Worm (Caenorhabditis elegans) whole organism, L1 larva: Measurements from ENCODE around the gene Y17G7B.3.
A peak's percentile ranks its signal among the peaks of the same experiment; 100 is the strongest.

ENCODE experiments used
- C16A3.4 ChIP-seq: fragments of 150-350 bp; optimal IDR thresholded peaks from 2 replicates; lab custom pipeline; 2014; ENCODE audit warnings: missing biosample characterization, missing genetic modification characterization
- C34B4.2 ChIP-seq: sonication (generic microtip); optimal IDR thresholded peaks from 2 replicates; lab custom pipeline; 2017; ENCODE audit warnings: mild to moderate bottlenecking, missing genetic modification characterization, missing compliant biosample characterization
- F16B12.6 ChIP-seq: fragments of 150-350 bp; optimal IDR thresholded peaks from 2 replicates; lab custom pipeline; 2014; ENCODE audit warnings: missing biosample characterization, missing genetic modification characterization
- aha-1 ChIP-seq: fragments of 150-350 bp; optimal IDR thresholded peaks from 2 replicates; lab custom pipeline; 2014; ENCODE audit warnings: missing biosample characterization, missing genetic modification characterization
- aly-2 ChIP-seq: fragments of 150-350 bp; optimal IDR thresholded peaks from 2 replicates; lab custom pipeline; 2014; ENCODE audit warnings: missing biosample characterization, missing genetic modification characterization
- blmp-1 ChIP-seq: fragments of 150-350 bp; optimal IDR thresholded peaks from 2 replicates; lab custom pipeline; 2014; ENCODE audit warnings: missing biosample characterization, missing genetic modification characterization
- ceh-8 ChIP-seq: fragments of 200-800 bp; sonication (Bioruptor generic); optimal IDR thresholded peaks from 2 replicates; lab custom pipeline; 2018; ENCODE audit warnings: mild to moderate bottlenecking, missing genetic modification characterization, moderate library complexity, missing compliant biosample characterization
- ceh-88 ChIP-seq: fragments of 200-800 bp; sonication (Bioruptor generic); IDR thresholded peaks from 2 replicates; pipeline ENCODE4 v1.3.6; 2022; ENCODE audit warnings: missing genetic modification characterization, missing compliant biosample characterization
- ceh-90 ChIP-seq: sonication (generic microtip); optimal IDR thresholded peaks from 2 replicates; lab custom pipeline; 2016; ENCODE audit warnings: missing genetic modification characterization, missing compliant biosample characterization
- dsc-1 ChIP-seq: sonication (generic microtip); optimal IDR thresholded peaks from 2 replicates; lab custom pipeline; 2016; ENCODE audit warnings: mild to moderate bottlenecking, missing genetic modification characterization, missing compliant biosample characterization
- efl-1 ChIP-seq, 4 experiments: fragments of 150-350 bp; optimal IDR thresholded peaks in 3 of 4; peaks in 1 of 4; 1 replicate in 1 of 4; 2 replicates in 3 of 4; lab custom pipeline; 2014; ENCODE audit warnings: missing biosample characterization in 2 of 4, missing genetic modification characterization in 2 of 4, missing genetic modification reagents in 2 of 4
- egl-27 ChIP-seq, 2 experiments: fragments of 150-350 bp in 1 of 2; sonication (generic microtip); optimal IDR thresholded peaks; 3 replicates each; lab custom pipeline; 2017 to 2018; ENCODE audit warnings: missing biosample characterization in 2 of 2, missing genetic modification characterization in 2 of 2, missing genetic modification reagents in 2 of 2
- elt-2 ChIP-seq: sonication (generic microtip); optimal IDR thresholded peaks from 2 replicates; lab custom pipeline; 2016; ENCODE audit warnings: missing genetic modification characterization, mild to moderate bottlenecking, inconsistent platforms, missing compliant biosample characterization, missing genetic modification reagents
- elt-3 ChIP-seq, 6 experiments: fragments of 150-350 bp in 1 of 6; sonication (generic microtip); optimal IDR thresholded peaks; 2 replicates each; lab custom pipeline; 2017 to 2018; ENCODE audit warnings: missing biosample characterization in 6 of 6, missing genetic modification characterization in 6 of 6, inconsistent platforms in 1 of 6
- ets-5 ChIP-seq: fragments of 200-800 bp; sonication (Bioruptor generic); IDR thresholded peaks from 2 replicates; pipeline ENCODE4 v1.3.6; 2022; ENCODE audit warnings: missing genetic modification characterization, missing compliant biosample characterization
- fkh-10 ChIP-seq: sonication (generic microtip); optimal IDR thresholded peaks from 2 replicates; lab custom pipeline; 2017; ENCODE audit warnings: missing biosample characterization, missing genetic modification reagents, missing genetic modification characterization
- fkh-8 ChIP-seq: sonication (generic microtip); optimal IDR thresholded peaks from 2 replicates; lab custom pipeline; 2016; ENCODE audit warnings: mild to moderate bottlenecking, missing genetic modification characterization, missing compliant biosample characterization
- fos-1 ChIP-seq: fragments of 150-350 bp; optimal IDR thresholded peaks from 2 replicates; lab custom pipeline; 2014; ENCODE audit warnings: missing biosample characterization, missing genetic modification characterization
- grh-1 ChIP-seq: fragments of 200-800 bp; sonication (Bioruptor generic); IDR thresholded peaks from 2 replicates; pipeline ENCODE4 v1.3.6; 2022; ENCODE audit warnings: missing genetic modification reagents, missing genetic modification characterization, missing compliant biosample characterization
- hlh-4 ChIP-seq: sonication (generic microtip); optimal IDR thresholded peaks from 2 replicates; lab custom pipeline; 2016; ENCODE audit warnings: mild to moderate bottlenecking, missing genetic modification characterization, missing compliant biosample characterization
- irx-1 ChIP-seq: sonication (generic microtip); optimal IDR thresholded peaks from 2 replicates; lab custom pipeline; 2016; ENCODE audit warnings: missing genetic modification characterization, missing compliant biosample characterization
- lin-15B ChIP-seq: fragments of 150-350 bp; sonication (generic microtip); optimal IDR thresholded peaks from 3 replicates; lab custom pipeline; 2014; ENCODE audit warnings: missing biosample characterization, missing genetic modification characterization
- lin-35 ChIP-seq, 2 experiments: fragments of 150-350 bp; optimal IDR thresholded peaks; 2 replicates each; lab custom pipeline; 2014; ENCODE audit warnings: missing biosample characterization in 2 of 2, missing genetic modification characterization in 2 of 2, missing genetic modification reagents in 2 of 2
- lin-39 ChIP-seq: fragments of 150-350 bp; optimal IDR thresholded peaks from 2 replicates; lab custom pipeline; 2014; ENCODE audit warnings: missing biosample characterization, missing genetic modification reagents, missing genetic modification characterization
- lir-3 ChIP-seq: sonication (generic microtip); optimal IDR thresholded peaks from 2 replicates; lab custom pipeline; 2016; ENCODE audit warnings: mild to moderate bottlenecking, missing genetic modification characterization, moderate library complexity, missing compliant biosample characterization; ENCODE audit not compliant: poor library complexity
- lsy-2 ChIP-seq, 2 experiments: fragments of 150-350 bp; optimal IDR thresholded peaks; 2 replicates each; lab custom pipeline; 2014; ENCODE audit warnings: missing biosample characterization in 2 of 2, missing genetic modification characterization in 2 of 2
- mdl-1 ChIP-seq, 2 experiments: fragments of 150-350 bp; optimal IDR thresholded peaks; 2 replicates each; lab custom pipeline; 2014 to 2017; ENCODE audit warnings: missing biosample characterization in 2 of 2, missing genetic modification characterization in 2 of 2, inconsistent platforms in 1 of 2
- mef-2 ChIP-seq: fragments of 150-350 bp; optimal IDR thresholded peaks from 2 replicates; lab custom pipeline; 2014; ENCODE audit warnings: missing biosample characterization, missing genetic modification characterization
- mep-1 ChIP-seq: fragments of 150-350 bp; optimal IDR thresholded peaks from 2 replicates; lab custom pipeline; 2014; ENCODE audit warnings: missing biosample characterization, missing genetic modification characterization
- nhr-11 ChIP-seq: fragments of 150-350 bp; optimal IDR thresholded peaks from 2 replicates; lab custom pipeline; 2014; ENCODE audit warnings: missing biosample characterization, missing genetic modification characterization
- nhr-12 ChIP-seq: sonication (generic microtip); optimal IDR thresholded peaks from 2 replicates; lab custom pipeline; 2017; ENCODE audit warnings: missing biosample characterization, missing genetic modification characterization
- nhr-19 ChIP-seq: fragments of 200-800 bp; sonication (Bioruptor generic); conservative IDR thresholded peaks from 2 replicates; pipeline ENCODE4 v1.3.6; 2022; ENCODE audit warnings: missing genetic modification characterization, missing compliant biosample characterization
- nhr-20 ChIP-seq: sonication (generic microtip); optimal IDR thresholded peaks from 2 replicates; lab custom pipeline; 2016; ENCODE audit warnings: mild to moderate bottlenecking, missing genetic modification characterization, missing compliant biosample characterization
- nhr-237 ChIP-seq: fragments of 150-350 bp; optimal IDR thresholded peaks from 2 replicates; lab custom pipeline; 2014; ENCODE audit warnings: missing biosample characterization, missing genetic modification characterization
- nhr-76 ChIP-seq: sonication (generic microtip); optimal IDR thresholded peaks from 2 replicates; lab custom pipeline; 2017; ENCODE audit warnings: missing biosample characterization, missing genetic modification characterization
- nhr-84 ChIP-seq: sonication (generic microtip); optimal IDR thresholded peaks from 2 replicates; lab custom pipeline; 2017; ENCODE audit warnings: missing biosample characterization, missing genetic modification characterization
- nhr-90 ChIP-seq: sonication (generic microtip); optimal IDR thresholded peaks from 2 replicates; lab custom pipeline; 2016; ENCODE audit warnings: mild to moderate bottlenecking, missing genetic modification characterization, missing compliant biosample characterization; ENCODE audit not compliant: poor library complexity
- pag-3 ChIP-seq: sonication (generic microtip); optimal IDR thresholded peaks from 2 replicates; lab custom pipeline; 2017; ENCODE audit warnings: missing genetic modification characterization, mild to moderate bottlenecking, missing compliant biosample characterization, antibody characterized with exemption, borderline replicate concordance; ENCODE audit not compliant: insufficient read depth
- pax-3 ChIP-seq: fragments of 200-800 bp; sonication (Bioruptor generic); optimal IDR thresholded peaks from 2 replicates; lab custom pipeline; 2018; ENCODE audit warnings: mild to moderate bottlenecking, missing genetic modification characterization, moderate library complexity, missing compliant biosample characterization
- rnt-1 ChIP-seq: sonication (generic microtip); optimal IDR thresholded peaks from 2 replicates; lab custom pipeline; 2016; ENCODE audit warnings: mild to moderate bottlenecking, missing genetic modification characterization, moderate library complexity, missing compliant biosample characterization
- snpc-4 ChIP-seq: fragments of 150-350 bp; optimal IDR thresholded peaks from 2 replicates; lab custom pipeline; 2014; ENCODE audit warnings: missing biosample characterization, missing genetic modification characterization
- sptf-1 ChIP-seq: fragments of 150-350 bp; optimal IDR thresholded peaks from 2 replicates; lab custom pipeline; 2014; ENCODE audit warnings: missing biosample characterization, missing genetic modification characterization
- sup-37 ChIP-seq: fragments of 200-800 bp; sonication (Bioruptor generic); optimal IDR thresholded peaks from 2 replicates; lab custom pipeline; 2018; ENCODE audit warnings: mild to moderate bottlenecking, missing genetic modification characterization, missing compliant biosample characterization
- swsn-7 ChIP-seq: sonication (generic microtip); optimal IDR thresholded peaks from 2 replicates; lab custom pipeline; 2016; ENCODE audit warnings: missing genetic modification characterization, missing compliant biosample characterization
- tbx-2 ChIP-seq: sonication (generic microtip); optimal IDR thresholded peaks from 2 replicates; lab custom pipeline; 2016; ENCODE audit warnings: missing genetic modification characterization, missing compliant biosample characterization
- unc-30 ChIP-seq: sonication (generic microtip); optimal IDR thresholded peaks from 2 replicates; lab custom pipeline; 2017; ENCODE audit warnings: missing biosample characterization, missing genetic modification characterization
- unc-62 ChIP-seq: fragments of 150-350 bp; optimal IDR thresholded peaks from 2 replicates; lab custom pipeline; 2014; ENCODE audit warnings: missing biosample characterization, missing genetic modification reagents, missing genetic modification characterization
- unc-98 ChIP-seq: fragments of 200-800 bp; sonication (Bioruptor generic); IDR thresholded peaks from 2 replicates; pipeline ENCODE4 v1.3.6; 2022; ENCODE audit warnings: missing genetic modification characterization, missing compliant biosample characterization
- vab-15 ChIP-seq: sonication (generic microtip); optimal IDR thresholded peaks from 2 replicates; lab custom pipeline; 2017; ENCODE audit warnings: missing genotype, mild to moderate bottlenecking, missing genetic modification characterization, missing compliant biosample characterization
- zag-1 ChIP-seq: fragments of 150-350 bp; optimal IDR thresholded peaks from 2 replicates; lab custom pipeline; 2014; ENCODE audit warnings: missing biosample characterization, missing genetic modification characterization
- ztf-11 ChIP-seq, 2 experiments: sonication (generic microtip); optimal IDR thresholded peaks; 2 replicates each; lab custom pipeline; 2016 to 2017; ENCODE audit warnings: missing genetic modification characterization in 2 of 2, missing biosample characterization in 1 of 2, missing compliant biosample characterization in 1 of 2

Gene Y17G7B.3

DNA sequence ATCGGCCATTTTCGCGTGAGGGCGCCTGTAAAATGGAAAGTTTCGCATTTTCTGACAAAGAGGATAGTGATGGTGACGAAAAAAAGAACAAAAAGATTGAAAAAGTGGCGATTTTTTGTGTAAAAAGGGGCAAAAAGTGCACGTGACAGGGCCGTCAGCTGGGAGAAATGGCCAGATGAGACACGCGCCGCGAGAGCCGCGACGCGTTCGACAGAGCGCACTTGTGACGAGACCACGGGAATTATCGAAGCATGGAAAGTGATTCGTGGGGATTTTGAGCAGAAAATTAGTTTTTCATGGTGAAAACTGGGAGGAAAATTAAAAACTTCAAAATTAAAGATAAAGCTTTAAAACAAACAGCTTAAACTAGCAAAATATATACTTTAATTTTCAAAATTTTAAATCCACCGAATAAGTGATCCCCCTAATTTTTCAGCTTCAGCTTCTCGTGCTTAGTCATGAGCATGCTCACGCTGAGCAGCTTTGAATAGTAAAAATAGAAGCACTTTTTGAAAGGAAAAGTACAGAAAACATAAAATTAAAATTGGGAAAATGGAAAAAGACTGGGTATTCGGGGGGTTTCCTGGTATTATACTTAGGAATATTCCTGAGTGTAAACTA lies 21.2 kb upstream of the Y17G7B.3 start, which contains the start of gene W03C9.5:
W03C9.5 (minus strand) TSS at position 38 of the 621 bp plus-strand sequence.
- TF ChIP-seq fkh-10 (GFP tag; lab: Kevin White, UChicago) (peak; percentile 58), ceh-88 (peak; percentile 93), mep-1 (tag; lab: Kevin White, UChicago) (peak; percentile 95), dsc-1 (peak; percentile 92), ztf-11 (tag; optimal IDR thresholded peaks at IDR 0.05; lab: Kevin White, UChicago) (peak in 1 of 2 experiments; percentile 91), ceh-90 (tag; lab: Kevin White, UChicago) (peak; percentile 70), unc-62 (GFP tag; lab: Kevin White, UChicago) (no peak), lin-35 (GFP tag; optimal IDR thresholded peaks at IDR 0.05; lab: Kevin White, UChicago) (peak; percentile 89 to 94), aly-2 (peak; percentile 68), snpc-4 (tag; lab: Kevin White, UChicago) (peak; percentile 82), grh-1 (GFP tag; lab: Robert Waterston, UW) (peak; percentile 65), fkh-8 (peak; percentile 99), nhr-20 (tag; lab: Kevin White, UChicago) (peak; percentile 96), nhr-12 (no peak), aha-1 (tag; lab: Kevin White, UChicago) (peak; percentile 17), irx-1 (peak; percentile 75), sptf-1 (tag; lab: Kevin White, UChicago) (no peak), nhr-76 (tag; lab: Kevin White, UChicago) (no peak), blmp-1 (tag; lab: Kevin White, UChicago) (peak; percentile 77), egl-27 (tag; optimal IDR thresholded peaks at IDR 0.05; lab: Kevin White, UChicago) (peak; percentile 3 to 31), lsy-2 (tag; optimal IDR thresholded peaks at IDR 0.05; lab: Kevin White, UChicago) (peak; percentile 92 to 96), tbx-2 (tag; lab: Kevin White, UChicago) (peak; percentile 95), unc-30 (tag; lab: Kevin White, UChicago) (no peak), lir-3 (peak; percentile 94), C34B4.2 (tag; lab: Kevin White, UChicago) (no peak), mef-2 (tag; lab: Kevin White, UChicago) (peak; percentile 75), ets-5 (GFP tag; lab: Robert Waterston, UW) (no peak), C16A3.4 (tag; lab: Kevin White, UChicago) (peak; percentile 97), mdl-1 (tag; optimal IDR thresholded peaks at IDR 0.05; lab: Kevin White, UChicago) (peak in 1 of 2 experiments; percentile 98), nhr-19 (GFP tag; lab: Robert Waterston, UW) (peak; percentile 93), pax-3 (peak; percentile 96), nhr-84 (peak; percentile 51), elt-3 (tag; optimal IDR thresholded peaks at IDR 0.05; lab: Kevin White, UChicago) (peak in 3 of 6 experiments; percentile 36 to 88 (median 82)), lin-15B (tag; lab: Kevin White, UChicago) (peak; percentile 97), nhr-90 (tag; lab: Kevin White, UChicago) (peak; percentile 94), nhr-237 (tag; lab: Kevin White, UChicago) (peak; percentile 89), elt-2 (tag; lab: Kevin White, UChicago) (peak; percentile 78), ceh-8 (GFP tag; lab: Kevin White, UChicago) (peak; percentile 84), hlh-4 (tag; lab: Kevin White, UChicago) (no peak), pag-3 (peak; percentile 70), fos-1 (tag; lab: Kevin White, UChicago) (peak; percentile 88), nhr-11 (tag; lab: Kevin White, UChicago) (peak; percentile 64), F16B12.6 (tag; lab: Kevin White, UChicago) (peak; percentile 60), swsn-7 (peak; percentile 92), rnt-1 (tag; lab: Kevin White, UChicago) (peak; percentile 96), sup-37 (peak; percentile 61), vab-15 (tag; lab: Kevin White, UChicago) (peak; percentile 97), efl-1 (optimal IDR thresholded peaks at IDR 0.05; lab: Kevin White, UChicago) (peak; percentile 88 to 93), efl-1 (GFP tag; optimal IDR thresholded peaks at IDR 0.05 in 1 of 2; lab: Kevin White, UChicago) (peak; percentile 79 to 98), unc-98 (GFP tag; lab: Robert Waterston, UW) (peak; percentile 95), lin-39 (tag; lab: Kevin White, UChicago) (no peak), zag-1 (tag; lab: Kevin White, UChicago) (peak; percentile 20)
